Fruit fly (Drosophila melanogaster) whole organism, embryonic: Measurements from ENCODE around the gene CG13829.
A peak's percentile ranks its signal among the peaks of the same experiment; 100 is the strongest.

Experiments used
- Blimp-1 ChIP-seq: fragments of 200-800 bp; sonication (Bioruptor generic); optimal IDR thresholded peaks from 3 replicates; lab custom pipeline; 2018; ENCODE audit warnings: missing biosample characterization, missing genetic modification characterization, mild to moderate bottlenecking, moderate library complexity, missing genetic modification reagents
- CG11085 ChIP-seq: fragments of 200-800 bp; sonication (Bioruptor generic); IDR thresholded peaks from 2 replicates; pipeline ENCODE4 v1.3.6; 2022; ENCODE audit warnings: missing biosample characterization, missing genetic modification characterization
- CG11247 ChIP-seq: fragments of 200-800 bp; sonication (Bioruptor generic); IDR thresholded peaks from 2 replicates; pipeline ENCODE4 v1.3.6; 2022; ENCODE audit warnings: missing biosample characterization, missing genetic modification characterization
- CG11560 ChIP-seq: fragments of 200-800 bp; sonication (Bioruptor generic); IDR thresholded peaks from 3 replicates; pipeline ENCODE4 v1.3.6; 2022; ENCODE audit warnings: missing biosample characterization, missing genetic modification characterization
- CG13287 ChIP-seq: fragments of 200-800 bp; sonication (Bioruptor generic); IDR thresholded peaks from 2 replicates; pipeline ENCODE4 v1.3.6; 2022; ENCODE audit warnings: missing biosample characterization, missing genetic modification characterization; ENCODE audit not compliant: partially characterized antibody
- CG13424 ChIP-seq: fragments of 200-800 bp; sonication (Bioruptor generic); optimal IDR thresholded peaks from 2 replicates; lab custom pipeline; 2019; ENCODE audit warnings: missing biosample characterization, mild to moderate bottlenecking, missing genetic modification characterization, moderate library complexity
- CG13775 ChIP-seq: fragments of 200-800 bp; sonication (Bioruptor generic); optimal IDR thresholded peaks from 3 replicates; lab custom pipeline; 2017; ENCODE audit warnings: missing biosample characterization, mild to moderate bottlenecking, missing genetic modification characterization
- CG14860 ChIP-seq: fragments of 200-800 bp; sonication (Bioruptor generic); IDR thresholded peaks from 3 replicates; pipeline ENCODE4 v1.3.6; 2022; ENCODE audit warnings: missing biosample characterization, missing genetic modification characterization; ENCODE audit not compliant: partially characterized antibody
- CG14965 ChIP-seq: fragments of 200-800 bp; sonication (Bioruptor generic); optimal IDR thresholded peaks from 2 replicates; lab custom pipeline; 2016; ENCODE audit warnings: missing biosample characterization, missing genetic modification characterization, borderline replicate concordance
- CG16813 ChIP-seq: fragments of 200-800 bp; sonication (Bioruptor generic); IDR thresholded peaks from 3 replicates; pipeline ENCODE4 v1.3.6; 2022; ENCODE audit warnings: missing biosample characterization, missing genetic modification characterization; ENCODE audit not compliant: partially characterized antibody
- CG16863 ChIP-seq: fragments of 200-800 bp; sonication (Bioruptor generic); optimal IDR thresholded peaks from 3 replicates; lab custom pipeline; 2016; ENCODE audit warnings: missing biosample characterization, missing genetic modification characterization
- CG18599 ChIP-seq: fragments of 200-800 bp; sonication (Bioruptor generic); optimal IDR thresholded peaks from 3 replicates; lab custom pipeline; 2017; ENCODE audit warnings: missing biosample characterization, missing genetic modification characterization, mild to moderate bottlenecking, moderate library complexity, missing genetic modification reagents
- CG2129 ChIP-seq: fragments of 200-800 bp; sonication (Bioruptor generic); IDR thresholded peaks from 2 replicates; pipeline ENCODE4 v1.3.6; 2022; ENCODE audit warnings: missing biosample characterization, missing genetic modification characterization; ENCODE audit not compliant: partially characterized antibody
- CG4707 ChIP-seq: fragments of 200-800 bp; sonication (Bioruptor generic); optimal IDR thresholded peaks from 2 replicates; lab custom pipeline; 2018; ENCODE audit warnings: missing biosample characterization, mild to moderate bottlenecking, missing genetic modification characterization, moderate library complexity
- CG6689 ChIP-seq: fragments of 200-800 bp; sonication (Bioruptor generic); IDR thresholded peaks from 2 replicates; pipeline ENCODE4 v1.3.6; 2022; ENCODE audit warnings: missing biosample characterization, missing genetic modification characterization
- CG6791 ChIP-seq: fragments of 200-800 bp; sonication (Bioruptor generic); IDR thresholded peaks from 3 replicates; pipeline ENCODE4 v1.3.6; 2022; ENCODE audit warnings: missing biosample characterization, missing genetic modification characterization; ENCODE audit not compliant: partially characterized antibody
- CG7987 ChIP-seq: fragments of 200-800 bp; sonication (Bioruptor generic); optimal IDR thresholded peaks from 2 replicates; lab custom pipeline; 2018; ENCODE audit warnings: missing biosample characterization, mild to moderate bottlenecking, missing genetic modification characterization, moderate library complexity
- CG9817 ChIP-seq: fragments of 200-800 bp; sonication (Bioruptor generic); optimal IDR thresholded peaks from 2 replicates; lab custom pipeline; 2018; ENCODE audit warnings: missing biosample characterization, mild to moderate bottlenecking, missing genetic modification characterization, moderate library complexity
- Camta ChIP-seq: fragments of 200-800 bp; sonication (Bioruptor generic); optimal IDR thresholded peaks from 2 replicates; lab custom pipeline; 2016; ENCODE audit warnings: missing biosample characterization, missing genetic modification characterization
- Dp ChIP-seq: fragments of 200-800 bp; sonication (Bioruptor generic); optimal IDR thresholded peaks from 2 replicates; lab custom pipeline; 2018; ENCODE audit warnings: missing biosample characterization, mild to moderate bottlenecking, missing genetic modification characterization, moderate library complexity
- Ets65A ChIP-seq: fragments of 200-800 bp; sonication (Bioruptor generic); peaks from one replicate; lab custom pipeline; 2016; ENCODE audit warnings: missing biosample characterization, missing genetic modification characterization
- H2.0 ChIP-seq: fragments of 200-800 bp; sonication (Bioruptor generic); IDR thresholded peaks from 2 replicates; pipeline ENCODE4 v1.3.6; 2022; ENCODE audit warnings: missing biosample characterization, missing genetic modification characterization
- HmgZ ChIP-seq: fragments of 200-800 bp; sonication (Bioruptor generic); optimal IDR thresholded peaks from 2 replicates; lab custom pipeline; 2018; ENCODE audit warnings: missing biosample characterization, mild to moderate bottlenecking, missing genetic modification characterization
- Hr3 ChIP-seq: fragments of 200-800 bp; sonication (Bioruptor generic); optimal IDR thresholded peaks from 3 replicates; lab custom pipeline; 2016; ENCODE audit warnings: missing biosample characterization, missing genetic modification characterization
- MTF-1 ChIP-seq: fragments of 200-800 bp; sonication (Bioruptor generic); optimal IDR thresholded peaks from 2 replicates; lab custom pipeline; 2018; ENCODE audit warnings: missing biosample characterization, mild to moderate bottlenecking, missing genetic modification characterization, borderline replicate concordance
- NC2β ChIP-seq: fragments of 200-800 bp; sonication (Bioruptor generic); optimal IDR thresholded peaks from 2 replicates; lab custom pipeline; 2016; ENCODE audit warnings: missing biosample characterization, missing genetic modification characterization
- Nf-YA ChIP-seq: fragments of 200-800 bp; sonication (Bioruptor generic); IDR thresholded peaks from 2 replicates; pipeline ENCODE4 v1.3.6; 2022; ENCODE audit warnings: missing biosample characterization, missing genetic modification characterization
- Stat92E ChIP-seq, 3 experiments: fragments of >200 bp in 2 of 3; fragments of 200-800 bp in 1 of 3; sonication (Bioruptor generic) in 1 of 3; optimal IDR thresholded peaks; 2 replicates each; lab custom pipeline; 2017 to 2019; ENCODE audit warnings: missing biosample characterization in 3 of 3, missing genetic modification characterization in 3 of 3, mild to moderate bottlenecking in 1 of 3, moderate library complexity in 1 of 3
- Xbp1 ChIP-seq: fragments of 200-800 bp; sonication (Bioruptor generic); optimal IDR thresholded peaks from 3 replicates; lab custom pipeline; 2016; ENCODE audit warnings: missing biosample characterization, mild to moderate bottlenecking, missing genetic modification characterization
- ara ChIP-seq: fragments of 200-800 bp; sonication (Bioruptor generic); IDR thresholded peaks from 2 replicates; pipeline ENCODE4 v1.3.6; 2022; ENCODE audit warnings: missing biosample characterization, missing genetic modification characterization
- bowl ChIP-seq: fragments of 200-800 bp; sonication (Bioruptor generic); IDR thresholded peaks from 2 replicates; pipeline ENCODE4 v1.3.6; 2022; ENCODE audit warnings: missing biosample characterization, missing genetic modification characterization
- dmrt99B ChIP-seq: fragments of 200-800 bp; sonication (Bioruptor generic); optimal IDR thresholded peaks from 2 replicates; lab custom pipeline; 2018; ENCODE audit warnings: missing biosample characterization, mild to moderate bottlenecking, missing genetic modification characterization, moderate library complexity
- gce ChIP-seq: fragments of 200-800 bp; sonication (Bioruptor generic); IDR thresholded peaks from 3 replicates; pipeline ENCODE4 v1.3.6; 2022; ENCODE audit warnings: missing biosample characterization, missing genetic modification characterization
- h ChIP-seq: fragments of >200 bp; optimal IDR thresholded peaks from 2 replicates; lab custom pipeline; 2017
- hb ChIP-seq: fragments of 200-800 bp; sonication (Bioruptor generic); IDR thresholded peaks from 3 replicates; pipeline ENCODE4 v1.3.6; 2022; ENCODE audit warnings: missing biosample characterization, missing genetic modification characterization; ENCODE audit not compliant: partially characterized antibody
- hkb ChIP-seq, 2 experiments: fragments of 200-800 bp in 1 of 2; fragments of >200 bp in 1 of 2; sonication (Bioruptor generic) in 1 of 2; IDR thresholded peaks in 1 of 2; optimal IDR thresholded peaks in 1 of 2; 2 replicates each; pipeline versions ENCODE4 v1.3.6 to Lab custom; 2017 to 2022; ENCODE audit warnings: missing biosample characterization in 1 of 2, missing genetic modification characterization in 1 of 2
- luna ChIP-seq: fragments of 200-800 bp; sonication (Bioruptor generic); optimal IDR thresholded peaks from 2 replicates; lab custom pipeline; 2016; ENCODE audit warnings: missing biosample characterization, missing genetic modification characterization
- nmo ChIP-seq: fragments of 200-800 bp; sonication (Bioruptor generic); optimal IDR thresholded peaks from 2 replicates; lab custom pipeline; 2018; ENCODE audit warnings: missing biosample characterization, mild to moderate bottlenecking, missing genetic modification characterization, moderate library complexity
- otp ChIP-seq: fragments of 200-800 bp; sonication (Bioruptor generic); IDR thresholded peaks from 3 replicates; pipeline ENCODE4, ENCODE4 v1.3.6; 2022; ENCODE audit warnings: missing biosample characterization, missing genetic modification characterization
- sug ChIP-seq: fragments of 200-800 bp; optimal IDR thresholded peaks from 2 replicates; lab custom pipeline; 2019; ENCODE audit warnings: missing biosample characterization, mild to moderate bottlenecking, missing genetic modification characterization, moderate library complexity
- vvl ChIP-seq: fragments of 200-800 bp; sonication (Bioruptor generic); IDR thresholded peaks from 2 replicates; pipeline ENCODE4 v1.3.6; 2022; ENCODE audit warnings: missing biosample characterization, missing genetic modification characterization
- zen ChIP-seq: fragments of 200-800 bp; sonication (Bioruptor generic); optimal IDR thresholded peaks from 3 replicates; lab custom pipeline; 2018; ENCODE audit warnings: missing biosample characterization, mild to moderate bottlenecking, missing genetic modification characterization, moderate library complexity
- zf30C ChIP-seq: fragments of 200-800 bp; sonication (Bioruptor generic); optimal IDR thresholded peaks from 3 replicates; lab custom pipeline; 2018; ENCODE audit warnings: missing biosample characterization, mild to moderate bottlenecking, missing genetic modification characterization

The CG13829 gene

dm6 chr3R:23201122-23201521, 40.0 kb upstream of the CG13829 start (continued):
- TF ChIP-seq CG18599 = no peak
- TF ChIP-seq Blimp-1 (GFP tag; lab: Kevin White, UChicago) = no peak
- no peak for TF ChIP-seq HmgZ
- peak; percentile 76; the same call in 1 of the 2 replicates for TF ChIP-seq vvl (GFP tag; lab: Robert Waterston, UW)
- no peak for TF ChIP-seq NC2β (GFP tag; lab: Kevin White, UChicago)
- no peak for TF ChIP-seq CG14860
- TF ChIP-seq MTF-1 (GFP tag; lab: Kevin White, UChicago) = no peak
- TF ChIP-seq sug (tag; lab: Kevin White, UChicago) = no peak
- TF ChIP-seq bowl = peak; percentile 28; the same call in 1 of the 2 replicates
- TF ChIP-seq CG13287 (GFP tag; lab: Robert Waterston, UW) = peak; percentile 47; the same call in 1 of the 2 replicates
- TF ChIP-seq H2.0 (GFP tag; lab: Robert Waterston, UW) = no peak
- TF ChIP-seq zf30C (GFP tag; lab: Kevin White, UChicago) = no peak
- no peak for TF ChIP-seq h
- TF ChIP-seq CG13775 (GFP tag; lab: Kevin White, UChicago) = no peak
- TF ChIP-seq Xbp1 = no peak
- no peak for TF ChIP-seq CG14965 (GFP tag; lab: Kevin White, UChicago)
- TF ChIP-seq otp (GFP tag; lab: Robert Waterston, UW) = no peak; the same call in 2 of the 3 replicates
- no peak for TF ChIP-seq CG4707 (GFP tag; lab: Kevin White, UChicago)
- no peak for TF ChIP-seq CG6689 (GFP tag; lab: Robert Waterston, UW)
- TF ChIP-seq nmo (GFP tag; lab: Kevin White, UChicago) = no peak
- no peak for TF ChIP-seq CG2129 (GFP tag; lab: Robert Waterston, UW)
- no peak for TF ChIP-seq CG11247 (GFP tag; lab: Robert Waterston, UW)
- no peak for TF ChIP-seq CG16863 (GFP tag; lab: Kevin White, UChicago)
- no peak for TF ChIP-seq Hr3
- no peak for TF ChIP-seq gce
- TF ChIP-seq ara (GFP tag; lab: Robert Waterston, UW) = no peak
- TF ChIP-seq CG6791 (GFP tag; lab: Robert Waterston, UW) = no peak
- TF ChIP-seq CG9817 = no peak
- TF ChIP-seq hkb (optimal IDR thresholded peaks at IDR 0.05; lab: Kevin White, UChicago) = no peak
- TF ChIP-seq hkb (GFP tag; IDR thresholded peaks at IDR 0.05; lab: Robert Waterston, UW) = 0 out of 2 replicates have a peak, but pooled peaks have one; percentile 57
- no peak for TF ChIP-seq CG11085
- peak; percentile 39 for TF ChIP-seq Ets65A (GFP tag; lab: Kevin White, UChicago)
- TF ChIP-seq CG16813 (GFP tag; lab: Robert Waterston, UW) = no peak
- TF ChIP-seq Camta = no peak
- TF ChIP-seq Stat92E (GFP tag; optimal IDR thresholded peaks at IDR 0.05; lab: Kevin White, UChicago) = no peak
- peak; percentile 19 for TF ChIP-seq CG7987 (GFP tag; lab: Kevin White, UChicago)
- no peak for TF ChIP-seq CG11560
- TF ChIP-seq CG13424 (tag; lab: Kevin White, UChicago) = no peak
- TF ChIP-seq zen (tag; lab: Kevin White, UChicago) = no peak
- TF ChIP-seq dmrt99B = no peak
- TF ChIP-seq luna (GFP tag; lab: Kevin White, UChicago) = no peak
- TF ChIP-seq Nf-YA = peak; percentile 71; the same call in 1 of the 2 replicates
- TF ChIP-seq hb (GFP tag; lab: Robert Waterston, UW) = no peak
- no peak for TF ChIP-seq Dp (GFP tag; lab: Kevin White, UChicago)
